Fruit fly (Drosophila melanogaster) whole organism, embryonic: ENCODE results near the gene Cp190.

Source experiments
- Ada2b ChIP-seq: fragments of 200-800 bp; sonication (Bioruptor generic); IDR thresholded peaks from 2 replicates; pipeline ENCODE4 v1.3.6; 2022; ENCODE audit warnings: missing biosample characterization, missing genetic modification characterization
- Asciz ChIP-seq: fragments of 200-800 bp; sonication (Bioruptor generic); optimal IDR thresholded peaks from 2 replicates; lab custom pipeline; 2017; ENCODE audit warnings: missing biosample characterization, mild to moderate bottlenecking, missing genetic modification characterization, missing genetic modification reagents
- BEAF-32 ChIP-seq: fragments of 200-800 bp; sonication (Bioruptor generic); optimal IDR thresholded peaks from 3 replicates; lab custom pipeline; 2017; ENCODE audit warnings: missing biosample characterization, missing genetic modification characterization, mild to moderate bottlenecking, moderate library complexity, missing genetic modification reagents
- CG10267 ChIP-seq: fragments of 200-800 bp; sonication (Bioruptor generic); optimal IDR thresholded peaks from 2 replicates; lab custom pipeline; 2018; ENCODE audit warnings: missing biosample characterization, mild to moderate bottlenecking, missing genetic modification characterization, moderate library complexity
- CG10366 ChIP-seq: fragments of 200-800 bp; sonication (Bioruptor generic); IDR thresholded peaks from 2 replicates; pipeline ENCODE4 v1.3.6; 2022; ENCODE audit warnings: missing biosample characterization, missing genetic modification characterization
- CG10543 ChIP-seq: fragments of 200-800 bp; sonication (Bioruptor generic); optimal IDR thresholded peaks from 3 replicates; lab custom pipeline; 2017; ENCODE audit warnings: missing biosample characterization, mild to moderate bottlenecking, missing genetic modification characterization, moderate library complexity
- CG11093 ChIP-seq: fragments of 200-800 bp; sonication (Bioruptor generic); IDR thresholded peaks from 3 replicates; pipeline ENCODE4 v1.3.6; 2022; ENCODE audit warnings: missing biosample characterization, missing genetic modification characterization
- CG12744 ChIP-seq: fragments of 200-800 bp; sonication (Bioruptor generic); optimal IDR thresholded peaks from 2 replicates; lab custom pipeline; 2016; ENCODE audit warnings: missing biosample characterization, missing genetic modification characterization
- CG12769 ChIP-seq: fragments of 200-800 bp; sonication (Bioruptor generic); optimal IDR thresholded peaks from 2 replicates; lab custom pipeline; 2019; ENCODE audit warnings: missing biosample characterization, mild to moderate bottlenecking, missing genetic modification characterization, moderate library complexity
- CG14441 ChIP-seq: fragments of 200-800 bp; sonication (Bioruptor generic); IDR thresholded peaks from 2 replicates; pipeline ENCODE4 v1.3.6; 2022; ENCODE audit warnings: missing biosample characterization, missing genetic modification characterization
- CG15011 ChIP-seq: fragments of 200-800 bp; sonication (Bioruptor generic); optimal IDR thresholded peaks from 3 replicates; lab custom pipeline; 2018; ENCODE audit warnings: missing biosample characterization, mild to moderate bottlenecking, missing genetic modification characterization
- CG1647 ChIP-seq: fragments of 200-800 bp; sonication (Bioruptor generic); optimal IDR thresholded peaks from 3 replicates; lab custom pipeline; 2016; ENCODE audit warnings: missing biosample characterization, missing genetic modification characterization
- CG18262 ChIP-seq: fragments of 200-800 bp; optimal IDR thresholded peaks from 3 replicates; lab custom pipeline; 2019; ENCODE audit warnings: missing biosample characterization, mild to moderate bottlenecking, missing genetic modification characterization, moderate library complexity
- CG2129 ChIP-seq: fragments of 200-800 bp; sonication (Bioruptor generic); IDR thresholded peaks from 2 replicates; pipeline ENCODE4 v1.3.6; 2022; ENCODE audit warnings: missing biosample characterization, missing genetic modification characterization; ENCODE audit not compliant: partially characterized antibody
- CG2712 ChIP-seq: fragments of 200-800 bp; optimal IDR thresholded peaks from 3 replicates; lab custom pipeline; 2019; ENCODE audit warnings: missing biosample characterization, mild to moderate bottlenecking, missing genetic modification characterization, moderate library complexity
- CG30431 ChIP-seq: fragments of 200-800 bp; sonication (Bioruptor generic); optimal IDR thresholded peaks from 2 replicates; lab custom pipeline; 2017; ENCODE audit warnings: missing biosample characterization, missing genetic modification characterization
- CG31224 ChIP-seq: fragments of 200-800 bp; sonication (Bioruptor generic); IDR thresholded peaks from 2 replicates; pipeline ENCODE4 v1.3.6; 2022; ENCODE audit warnings: missing biosample characterization, missing genetic modification characterization
- CG4854 ChIP-seq: fragments of 200-800 bp; sonication (Bioruptor generic); optimal IDR thresholded peaks from 2 replicates; lab custom pipeline; 2016; ENCODE audit warnings: missing biosample characterization, missing genetic modification characterization, inconsistent platforms
- CG7372 ChIP-seq: fragments of 200-800 bp; sonication (Bioruptor generic); IDR thresholded peaks from 2 replicates; pipeline ENCODE4 v1.3.6; 2022; ENCODE audit warnings: missing biosample characterization, missing genetic modification characterization
- CG7987 ChIP-seq: fragments of 200-800 bp; sonication (Bioruptor generic); optimal IDR thresholded peaks from 2 replicates; lab custom pipeline; 2018; ENCODE audit warnings: missing biosample characterization, mild to moderate bottlenecking, missing genetic modification characterization, moderate library complexity
- CG9727 ChIP-seq: fragments of 200-800 bp; sonication (Bioruptor generic); optimal IDR thresholded peaks from 3 replicates; lab custom pipeline; 2017; ENCODE audit warnings: missing biosample characterization, mild to moderate bottlenecking, missing genetic modification characterization
- Dip3 ChIP-seq: fragments of 200-800 bp; sonication (Bioruptor generic); optimal IDR thresholded peaks from 3 replicates; lab custom pipeline; 2016; ENCODE audit warnings: missing biosample characterization, missing genetic modification characterization
- E2f1 ChIP-seq: fragments of 200-800 bp; sonication (Bioruptor generic); IDR thresholded peaks from 2 replicates; pipeline ENCODE4 v1.3.6; 2022; ENCODE audit warnings: missing biosample characterization, missing genetic modification characterization
- GATAe ChIP-seq: fragments of 200-800 bp; sonication (Bioruptor generic); conservative IDR thresholded peaks from 2 replicates; pipeline ENCODE4 v1.3.6; 2022; ENCODE audit warnings: missing biosample characterization, missing genetic modification characterization
- HLH4C ChIP-seq: fragments of 200-800 bp; sonication (Bioruptor generic); IDR thresholded peaks from 3 replicates; pipeline ENCODE4 v1.3.6; 2022; ENCODE audit warnings: missing biosample characterization, missing genetic modification characterization; ENCODE audit not compliant: partially characterized antibody
- Hey ChIP-seq: fragments of 200-800 bp; sonication (Bioruptor generic); optimal IDR thresholded peaks from 3 replicates; lab custom pipeline; 2018; ENCODE audit warnings: missing biosample characterization, mild to moderate bottlenecking, missing genetic modification characterization
- Lim3 ChIP-seq: fragments of 200-800 bp; sonication (Bioruptor generic); IDR thresholded peaks from 2 replicates; pipeline ENCODE4 v1.3.6; 2022; ENCODE audit warnings: missing biosample characterization, missing genetic modification characterization
- Mrtf ChIP-seq: fragments of 200-800 bp; sonication (Bioruptor generic); IDR thresholded peaks from 3 replicates; pipeline ENCODE4 v1.3.6; 2022; ENCODE audit warnings: missing biosample characterization, missing genetic modification characterization
- Pdp1 ChIP-seq, 2 experiments: fragments of 200-800 bp; sonication (Bioruptor generic); optimal IDR thresholded peaks; 3 replicates each; lab custom pipeline; 2016; ENCODE audit warnings: missing biosample characterization in 2 of 2, missing genetic modification characterization in 2 of 2, mild to moderate bottlenecking in 1 of 2, moderate library complexity in 1 of 2
- Sox100B ChIP-seq: fragments of 200-800 bp; sonication (Bioruptor generic); optimal IDR thresholded peaks from 3 replicates; lab custom pipeline; 2018; ENCODE audit warnings: missing biosample characterization, mild to moderate bottlenecking, missing genetic modification characterization
- cas ChIP-seq: fragments of 200-800 bp; sonication (Bioruptor generic); IDR thresholded peaks from 2 replicates; pipeline ENCODE4 v1.3.6; 2022; ENCODE audit warnings: missing biosample characterization, missing genetic modification characterization
- chinmo ChIP-seq: fragments of 200-800 bp; sonication (Bioruptor generic); IDR thresholded peaks from 4 replicates; pipeline ENCODE4 v1.3.6; 2022; ENCODE audit warnings: missing biosample characterization, missing genetic modification characterization; ENCODE audit not compliant: partially characterized antibody
- ci ChIP-seq: fragments of 200-800 bp; sonication (Bioruptor generic); IDR thresholded peaks from 3 replicates; pipeline ENCODE4 v1.3.6; 2022; ENCODE audit warnings: missing biosample characterization, missing genetic modification characterization
- corto ChIP-seq: fragments of 200-800 bp; sonication (Bioruptor generic); optimal IDR thresholded peaks from 2 replicates; lab custom pipeline; 2016; ENCODE audit warnings: missing biosample characterization, mild to moderate bottlenecking, missing genetic modification characterization, moderate library complexity
- crp ChIP-seq, 2 experiments: fragments of 200-800 bp; sonication (Bioruptor generic); optimal IDR thresholded peaks; 2 replicates in 1 of 2; 3 replicates in 1 of 2; lab custom pipeline; 2017; ENCODE audit warnings: missing biosample characterization in 2 of 2, missing genetic modification characterization in 2 of 2, mild to moderate bottlenecking in 1 of 2, moderate library complexity in 1 of 2
- dm ChIP-seq: fragments of 200-800 bp; sonication (Bioruptor generic); optimal IDR thresholded peaks from 3 replicates; lab custom pipeline; 2016; ENCODE audit warnings: missing biosample characterization, missing genetic modification characterization
- dmrt11E ChIP-seq: fragments of 200-800 bp; sonication (Bioruptor generic); optimal IDR thresholded peaks from 3 replicates; lab custom pipeline; 2018; ENCODE audit warnings: missing biosample characterization, mild to moderate bottlenecking, missing genetic modification characterization, moderate library complexity
- gcm ChIP-seq: fragments of 200-800 bp; sonication (Bioruptor generic); optimal IDR thresholded peaks from 2 replicates; lab custom pipeline; 2019; ENCODE audit warnings: missing biosample characterization, mild to moderate bottlenecking, missing genetic modification characterization, moderate library complexity
- gcm2 ChIP-seq: fragments of 200-800 bp; sonication (Bioruptor generic); optimal IDR thresholded peaks from 2 replicates; lab custom pipeline; 2016; ENCODE audit warnings: missing biosample characterization, missing genetic modification characterization
- hkb ChIP-seq, 2 experiments: fragments of 200-800 bp in 1 of 2; fragments of >200 bp in 1 of 2; sonication (Bioruptor generic) in 1 of 2; IDR thresholded peaks in 1 of 2; optimal IDR thresholded peaks in 1 of 2; 2 replicates each; pipeline versions ENCODE4 v1.3.6 to Lab custom; 2017 to 2022; ENCODE audit warnings: missing biosample characterization in 1 of 2, missing genetic modification characterization in 1 of 2
- lbe ChIP-seq: fragments of 200-800 bp; sonication (Bioruptor generic); optimal IDR thresholded peaks from 2 replicates; lab custom pipeline; 2016; ENCODE audit warnings: missing biosample characterization, mild to moderate bottlenecking, missing genetic modification characterization
- odd ChIP-seq: fragments of 200-800 bp; sonication (Bioruptor generic); optimal IDR thresholded peaks from 2 replicates; lab custom pipeline; 2017; ENCODE audit warnings: missing biosample characterization, mild to moderate bottlenecking, missing genetic modification characterization
- sens ChIP-seq: fragments of 200-800 bp; sonication (Bioruptor generic); peaks from one replicate; lab custom pipeline; 2016; ENCODE audit warnings: missing biosample characterization, missing genetic modification characterization
- sens-2 ChIP-seq: fragments of 200-800 bp; sonication (Bioruptor generic); IDR thresholded peaks from 2 replicates; pipeline ENCODE4 v1.3.6; 2022; ENCODE audit warnings: missing biosample characterization, missing genetic modification characterization
- vfl ChIP-seq: fragments of 200-800 bp; sonication (Bioruptor generic); optimal IDR thresholded peaks from 2 replicates; lab custom pipeline; 2016; ENCODE audit warnings: missing biosample characterization, missing genetic modification characterization
- vnd ChIP-seq: fragments of 200-800 bp; sonication (Bioruptor generic); IDR thresholded peaks from 3 replicates; pipeline ENCODE4 v1.3.6; 2022; ENCODE audit warnings: missing biosample characterization, missing genetic modification characterization; ENCODE audit not compliant: partially characterized antibody
- yki ChIP-seq: fragments of >200 bp; optimal IDR thresholded peaks from 3 replicates; lab custom pipeline; 2018
- zfh1 ChIP-seq: fragments of 200-800 bp; sonication (Bioruptor generic); IDR thresholded peaks from 3 replicates; pipeline ENCODE4 v1.3.6; 2022; ENCODE audit warnings: missing biosample characterization, missing genetic modification characterization

Cp190 gene

DNA sequence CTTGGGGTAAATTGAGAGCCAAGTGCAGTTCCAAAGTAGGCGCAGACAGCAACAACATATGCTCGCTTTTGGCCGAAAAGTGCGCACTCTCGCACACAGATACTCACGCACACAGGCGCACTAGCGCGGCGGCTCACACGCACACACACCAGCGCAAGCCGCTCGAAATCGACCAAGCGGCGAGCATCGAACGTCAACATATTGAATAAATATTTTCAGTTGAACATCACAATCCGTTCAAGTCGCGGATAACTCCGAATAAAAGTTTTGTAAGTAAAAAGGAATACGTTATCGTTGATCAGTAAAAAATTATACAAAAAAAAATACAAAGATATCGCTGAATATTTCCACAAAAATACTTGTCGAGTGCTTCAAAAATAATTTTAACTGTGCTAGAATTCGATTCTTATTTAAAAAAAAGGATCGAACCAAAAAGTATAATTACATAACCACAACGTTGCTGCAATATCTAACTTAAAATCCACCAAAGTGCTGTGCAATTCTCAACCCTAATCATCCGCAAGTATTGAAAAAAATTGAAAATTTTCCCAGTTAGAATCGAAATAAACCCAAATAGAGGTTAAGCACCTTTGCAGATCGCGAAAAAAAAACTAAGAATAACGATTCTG is 6.4 kb upstream of the Cp190 start (continued):
- TF ChIP-seq sens-2 (GFP tag; lab: Robert Waterston, UW), result no peak
- TF ChIP-seq CG10267 (tag; lab: Kevin White, UChicago), result no peak
- TF ChIP-seq gcm2 (GFP tag; lab: Kevin White, UChicago), result no peak
- no peak for TF ChIP-seq Dip3
- TF ChIP-seq CG11093, result no peak
- no peak for TF ChIP-seq vnd (GFP tag; lab: Robert Waterston, UW)
- TF ChIP-seq E2f1 (GFP tag; lab: Robert Waterston, UW), result peak; percentile 5; the same call in 1 of the 2 replicates
- TF ChIP-seq GATAe (GFP tag; lab: Robert Waterston, UW), result no peak
- TF ChIP-seq ci, result peak; percentile 32; the same call in 1 of the 3 replicates
- TF ChIP-seq yki (lab: Kevin White, UChicago), result no peak
- TF ChIP-seq Pdp1 (GFP tag; optimal IDR thresholded peaks at IDR 0.05; lab: Kevin White, UChicago), result peak in 1 of 2 experiments; percentile 72
- TF ChIP-seq CG15011 (GFP tag; lab: Kevin White, UChicago), result no peak
- no peak for TF ChIP-seq Asciz (GFP tag; lab: Kevin White, UChicago)
- TF ChIP-seq CG1647, result no peak
- TF ChIP-seq CG9727, result peak; percentile 46
- peak; percentile 28 for TF ChIP-seq CG2712
- 0 out of 3 replicates have a peak, but pooled peaks have one; percentile 4 for TF ChIP-seq Mrtf
- TF ChIP-seq cas (GFP tag; lab: Robert Waterston, UW), result no peak
- TF ChIP-seq zfh1 (GFP tag; lab: Robert Waterston, UW), result no peak
- TF ChIP-seq chinmo, result 0 out of 4 replicates have a peak, but pooled peaks have one; percentile 18
- TF ChIP-seq HLH4C (GFP tag; lab: Robert Waterston, UW), result no peak
- TF ChIP-seq CG31224 (GFP tag; lab: Robert Waterston, UW), result no peak
- no peak for TF ChIP-seq CG12744 (GFP tag; lab: Kevin White, UChicago)
- TF ChIP-seq Lim3 (GFP tag; lab: Robert Waterston, UW), result no peak
- no peak for TF ChIP-seq vfl (GFP tag; lab: Kevin White, UChicago)
- TF ChIP-seq lbe (GFP tag; lab: Kevin White, UChicago), result no peak
- peak; percentile 7 for TF ChIP-seq CG18262 (tag; lab: Kevin White, UChicago)

DNA sequence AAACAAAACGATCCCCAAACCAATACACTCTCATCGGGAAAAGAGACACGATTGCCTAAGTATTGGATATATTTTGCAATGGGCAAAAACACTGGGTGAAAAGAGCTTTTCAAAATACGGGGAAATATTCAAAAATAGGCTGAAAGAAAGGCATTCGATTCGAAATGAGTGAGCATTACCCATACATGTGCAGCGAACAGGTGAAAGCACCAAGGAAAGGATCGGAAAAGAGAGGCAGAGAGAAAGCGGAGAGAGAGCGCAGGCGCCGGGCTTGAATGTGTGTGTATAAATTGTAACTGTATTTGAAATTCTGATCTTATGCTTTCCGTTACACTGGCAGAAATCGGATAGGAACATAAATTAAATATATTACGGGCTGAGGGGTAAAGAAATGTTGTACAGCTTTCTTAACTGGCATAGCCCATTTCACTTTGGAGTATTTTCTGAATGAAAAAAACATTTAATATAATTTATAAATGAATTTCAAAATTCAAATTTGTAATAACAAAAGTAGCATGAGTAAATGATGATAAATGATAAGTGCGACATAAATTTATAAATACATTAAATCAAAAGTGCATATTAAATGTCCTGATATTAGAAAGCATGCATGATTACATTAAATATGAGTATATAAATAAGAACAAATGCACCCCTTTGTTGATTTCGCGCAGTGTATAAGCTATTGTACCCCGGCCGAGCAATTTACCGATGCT is 5.7 kb upstream of the Cp190 start:
- TF ChIP-seq CG12769 (tag; lab: Kevin White, UChicago) (no peak), Ada2b (peak; percentile 19; the same call in 1 of the 2 replicates), yki (lab: Kevin White, UChicago) (peak; percentile 14), BEAF-32 (GFP tag; lab: Kevin White, UChicago) (no peak), CG7987 (GFP tag; lab: Kevin White, UChicago) (no peak), CG4854 (GFP tag; lab: Kevin White, UChicago) (no peak), Sox100B (GFP tag; lab: Kevin White, UChicago) (peak; percentile 86), sens (peak; percentile 91), CG10543 (GFP tag; lab: Kevin White, UChicago) (peak; percentile 35), dm (no peak), CG14441 (GFP tag; lab: Robert Waterston, UW) (no peak), gcm (peak; percentile 64), dmrt11E (peak; percentile 85), CG2129 (GFP tag; lab: Robert Waterston, UW) (no peak), CG10366 (GFP tag; lab: Robert Waterston, UW) (no peak), crp (GFP tag; optimal IDR thresholded peaks at IDR 0.05; lab: Kevin White, UChicago) (peak in 1 of 2 experiments; percentile 2), Hey (tag; lab: Kevin White, UChicago) (no peak), hkb (optimal IDR thresholded peaks at IDR 0.05; lab: Kevin White, UChicago) (no peak), hkb (GFP tag; IDR thresholded peaks at IDR 0.05; lab: Robert Waterston, UW) (peak; percentile 48), odd (GFP tag; lab: Kevin White, UChicago) (peak; percentile 46), corto (GFP tag; lab: Kevin White, UChicago) (no peak), CG7372 (GFP tag; lab: Robert Waterston, UW) (0 out of 2 replicates have a peak, but pooled peaks have one; percentile 25), CG30431 (GFP tag; lab: Kevin White, UChicago) (peak; percentile 65)
